Worm (Caenorhabditis elegans) whole organism, L4 larva: ENCODE measurements around the gene C33C12.7.

ENCODE experiments used
- D1046.2 ChIP-seq: fragments of 200-800 bp; sonication (Bioruptor generic); IDR thresholded peaks from 2 replicates; pipeline ENCODE4 v1.3.6; 2022; ENCODE audit warnings: missing genetic modification characterization, missing compliant biosample characterization
- F44E2.7 ChIP-seq: fragments of 200-800 bp; sonication (Bioruptor generic); IDR thresholded peaks from 2 replicates; pipeline ENCODE4 v2.1.2; 2022; ENCODE audit warnings: missing genetic modification characterization, missing compliant biosample characterization
- Y48G9A.11 ChIP-seq: fragments of 200-800 bp; sonication (Bioruptor generic); IDR thresholded peaks from 2 replicates; pipeline ENCODE4 v1.3.6; 2022; ENCODE audit warnings: missing genetic modification reagents, missing genetic modification characterization, missing compliant biosample characterization
- Y5F2A.4 ChIP-seq: fragments of 200-800 bp; sonication (Bioruptor generic); optimal IDR thresholded peaks from 2 replicates; lab custom pipeline; 2018; ENCODE audit warnings: mild to moderate bottlenecking, missing genetic modification characterization, missing compliant biosample characterization
- Y75B8A.6 ChIP-seq: fragments of 200-800 bp; sonication (Bioruptor generic); IDR thresholded peaks from 2 replicates; pipeline ENCODE4 v1.3.6; 2022; ENCODE audit warnings: missing genetic modification reagents, missing genetic modification characterization, missing compliant biosample characterization
- ZK546.5 ChIP-seq, 2 experiments: sonication (generic microtip); optimal IDR thresholded peaks; 2 replicates each; lab custom pipeline; 2017; ENCODE audit warnings: missing biosample characterization in 2 of 2, missing genetic modification characterization in 2 of 2
- aha-1 ChIP-seq: fragments of 150-350 bp; peaks from one replicate; lab custom pipeline; 2014; ENCODE audit warnings: missing biosample characterization, missing genetic modification characterization
- aly-2 ChIP-seq: sonication (generic microtip); optimal IDR thresholded peaks from 2 replicates; lab custom pipeline; 2018; ENCODE audit warnings: missing biosample characterization, missing genetic modification characterization
- arid-1 ChIP-seq: fragments of 200-800 bp; sonication (Bioruptor generic); conservative IDR thresholded peaks from 2 replicates; pipeline ENCODE4 v1.3.6; 2022; ENCODE audit warnings: missing genetic modification reagents, missing genetic modification characterization, missing compliant biosample characterization
- attf-4 ChIP-seq: sonication (generic microtip); optimal IDR thresholded peaks from 3 replicates; lab custom pipeline; 2017; ENCODE audit warnings: missing biosample characterization, missing genetic modification characterization
- ceh-20 ChIP-seq: fragments of 200-800 bp; sonication (Bioruptor generic); IDR thresholded peaks from 2 replicates; pipeline ENCODE4 v1.3.6; 2022; ENCODE audit warnings: missing genetic modification reagents, missing genetic modification characterization, missing compliant biosample characterization
- ceh-28 ChIP-seq: fragments of 150-350 bp; optimal IDR thresholded peaks from 2 replicates; lab custom pipeline; 2014; ENCODE audit warnings: missing biosample characterization, missing genetic modification reagents, missing genetic modification characterization
- ceh-32 ChIP-seq: sonication (generic microtip); optimal IDR thresholded peaks from 2 replicates; lab custom pipeline; 2016; ENCODE audit warnings: mild to moderate bottlenecking, missing genetic modification characterization, missing compliant biosample characterization; ENCODE audit not compliant: poor library complexity
- ces-1 ChIP-seq: fragments of 150-350 bp; sonication (generic microtip); optimal IDR thresholded peaks from 4 replicates; lab custom pipeline; 2014; ENCODE audit warnings: missing biosample characterization, missing genetic modification reagents, missing genetic modification characterization
- daf-12 ChIP-seq: fragments of 150-350 bp; optimal IDR thresholded peaks from 2 replicates; lab custom pipeline; 2014; ENCODE audit warnings: missing biosample characterization, missing genetic modification reagents, missing genetic modification characterization
- daf-8 ChIP-seq: fragments of 200-800 bp; sonication (Bioruptor generic); IDR thresholded peaks from 2 replicates; pipeline ENCODE4 v1.3.6; 2022; ENCODE audit warnings: missing genetic modification characterization, missing compliant biosample characterization
- dmd-6 ChIP-seq: fragments of 200-800 bp; sonication (Bioruptor generic); IDR thresholded peaks from 2 replicates; pipeline ENCODE4 v1.3.6; 2022; ENCODE audit warnings: missing genetic modification reagents, missing genetic modification characterization, missing compliant biosample characterization
- dmd-8 ChIP-seq: fragments of 200-800 bp; sonication (Bioruptor generic); IDR thresholded peaks from 2 replicates; pipeline ENCODE4 v1.3.6; 2022; ENCODE audit warnings: missing genetic modification characterization, missing compliant biosample characterization
- egl-43 ChIP-seq: fragments of 200-800 bp; sonication (Bioruptor generic); IDR thresholded peaks from 2 replicates; pipeline ENCODE4 v1.3.6; 2022; ENCODE audit warnings: missing genetic modification reagents, missing genetic modification characterization, missing compliant biosample characterization
- fkh-10 ChIP-seq: fragments of 150-350 bp; optimal IDR thresholded peaks from 2 replicates; lab custom pipeline; 2014; ENCODE audit warnings: missing biosample characterization, missing genetic modification reagents, missing genetic modification characterization
- fos-1 ChIP-seq: fragments of 150-350 bp; optimal IDR thresholded peaks from 2 replicates; lab custom pipeline; 2014; ENCODE audit warnings: missing biosample characterization, missing genetic modification characterization
- gei-8 ChIP-seq: fragments of 200-800 bp; sonication (Bioruptor generic); optimal IDR thresholded peaks from 2 replicates; lab custom pipeline; 2018; ENCODE audit warnings: mild to moderate bottlenecking, missing genetic modification characterization, missing compliant biosample characterization
- hlh-11 ChIP-seq: fragments of 200-800 bp; sonication (Bioruptor generic); optimal IDR thresholded peaks from 2 replicates; lab custom pipeline; 2018; ENCODE audit warnings: mild to moderate bottlenecking, missing genetic modification characterization, missing compliant biosample characterization
- hlh-30 ChIP-seq: sonication (generic microtip); optimal IDR thresholded peaks from 2 replicates; lab custom pipeline; 2017; ENCODE audit warnings: antibody characterized with exemption, mild to moderate bottlenecking, missing genetic modification characterization, missing compliant biosample characterization; ENCODE audit not compliant: insufficient read depth
- jun-1 ChIP-seq: fragments of 150-350 bp; optimal IDR thresholded peaks from 2 replicates; lab custom pipeline; 2014; ENCODE audit warnings: missing biosample characterization, missing genetic modification reagents, missing genetic modification characterization
- lim-7 ChIP-seq: fragments of 200-800 bp; sonication (Bioruptor generic); IDR thresholded peaks from 2 replicates; pipeline ENCODE4 v1.3.6; 2022; ENCODE audit warnings: missing genetic modification characterization, missing compliant biosample characterization
- lin-13 ChIP-seq: fragments of 150-350 bp; optimal IDR thresholded peaks from 2 replicates; lab custom pipeline; 2014; ENCODE audit warnings: missing biosample characterization, missing genetic modification reagents, missing genetic modification characterization
- lin-38 ChIP-seq: fragments of 200-800 bp; sonication (Bioruptor generic); IDR thresholded peaks from 2 replicates; pipeline ENCODE4 v1.3.6; 2022; ENCODE audit warnings: missing genetic modification reagents, missing genetic modification characterization, missing compliant biosample characterization
- lsy-2 ChIP-seq, 2 experiments: fragments of 150-350 bp in 1 of 2; sonication (generic microtip) in 1 of 2; optimal IDR thresholded peaks; 2 replicates each; lab custom pipeline; 2014 to 2017; ENCODE audit warnings: missing biosample characterization in 2 of 2, missing genetic modification characterization in 2 of 2
- mep-1 ChIP-seq: fragments of 150-350 bp; sonication (generic microtip); optimal IDR thresholded peaks from 3 replicates; lab custom pipeline; 2014; ENCODE audit warnings: missing biosample characterization, missing genetic modification characterization
- nhr-102 ChIP-seq: sonication (generic microtip); optimal IDR thresholded peaks from 2 replicates; lab custom pipeline; 2016; ENCODE audit warnings: mild to moderate bottlenecking, missing genetic modification characterization, moderate library complexity, missing compliant biosample characterization
- nhr-237 ChIP-seq: sonication (generic microtip); optimal IDR thresholded peaks from 2 replicates; lab custom pipeline; 2017; ENCODE audit warnings: missing biosample characterization, missing genetic modification characterization
- nhr-42 ChIP-seq: fragments of 200-800 bp; sonication (Bioruptor generic); IDR thresholded peaks from 2 replicates; pipeline ENCODE4 v1.3.6; 2022; ENCODE audit warnings: missing genetic modification characterization, missing compliant biosample characterization
- php-3 ChIP-seq: fragments of 200-800 bp; sonication (Bioruptor generic); IDR thresholded peaks from 2 replicates; pipeline ENCODE4 v1.3.6; 2022; ENCODE audit warnings: missing genetic modification reagents, missing genetic modification characterization, missing compliant biosample characterization
- pqm-1 ChIP-seq: sonication (generic microtip); optimal IDR thresholded peaks from 2 replicates; lab custom pipeline; 2017; ENCODE audit warnings: missing biosample characterization, missing genetic modification characterization
- rbr-2 ChIP-seq: sonication (generic microtip); optimal IDR thresholded peaks from 2 replicates; lab custom pipeline; 2016; ENCODE audit warnings: missing genotype, missing genetic modification characterization, missing compliant biosample characterization
- set-16 ChIP-seq: fragments of 200-800 bp; sonication (Bioruptor generic); IDR thresholded peaks from 2 replicates; pipeline ENCODE4 v1.3.6; 2022; ENCODE audit warnings: missing genetic modification reagents, missing genetic modification characterization, missing compliant biosample characterization
- unc-130 ChIP-seq: sonication (generic microtip); optimal IDR thresholded peaks from 2 replicates; lab custom pipeline; 2016; ENCODE audit warnings: missing genetic modification reagents, missing genetic modification characterization, missing compliant biosample characterization
- unc-62 ChIP-seq, 3 experiments: fragments of 150-350 bp in 1 of 3; sonication (generic microtip); optimal IDR thresholded peaks in 2 of 3; peaks in 1 of 3; 1 replicate in 1 of 3; 2 replicates in 2 of 3; lab custom pipeline; 2014 to 2017; ENCODE audit warnings: missing biosample characterization in 3 of 3, missing genetic modification characterization in 3 of 3, missing genetic modification reagents in 3 of 3, missing genotype in 1 of 3
- vab-7 ChIP-seq: fragments of 200-800 bp; sonication (Bioruptor generic); IDR thresholded peaks from 2 replicates; pipeline ENCODE4 v1.3.6; 2022; ENCODE audit warnings: missing genetic modification reagents, missing genetic modification characterization, missing compliant biosample characterization
- zfp-2 ChIP-seq: sonication (generic microtip); optimal IDR thresholded peaks from 2 replicates; lab custom pipeline; 2016; ENCODE audit warnings: mild to moderate bottlenecking, missing genetic modification characterization, missing compliant biosample characterization
- zfp-3 ChIP-seq: fragments of 200-800 bp; sonication (Bioruptor generic); conservative IDR thresholded peaks from 2 replicates; pipeline ENCODE4 v1.3.6; 2022; ENCODE audit warnings: missing genetic modification reagents, missing genetic modification characterization, missing compliant biosample characterization
- zip-11 ChIP-seq: fragments of 200-800 bp; sonication (Bioruptor generic); IDR thresholded peaks from 2 replicates; pipeline ENCODE4 v1.3.6; 2022; ENCODE audit warnings: missing genetic modification characterization, missing compliant biosample characterization

C33C12.7 gene

ce11 chrII:2192267-2192666 is 17.0 kb upstream of the C33C12.7 start:
- TF ChIP-seq zfp-3 (GFP tag; lab: Robert Waterston, UW) (no peak), ceh-28 (tag; lab: Kevin White, UChicago) (peak; percentile 71)

ce11 chrII:2191383-2191782 is 16.1 kb upstream of the C33C12.7 start:
- TF ChIP-seq lin-38 (GFP tag; lab: Robert Waterston, UW) (no peak), ces-1 (GFP tag; lab: Kevin White, UChicago) (no peak), fkh-10 (no peak), mep-1 (tag; lab: Kevin White, UChicago) (no peak), aha-1 (tag; lab: Kevin White, UChicago) (peak; percentile 84)

- TF ChIP-seq aha-1 (tag; lab: Kevin White, UChicago) (peak; percentile 95), gei-8 (GFP tag; lab: Kevin White, UChicago) (no peak)
These were observed 15.3 kb upstream of the C33C12.7 start for ce11 chrII:2190522-2190921.

- TF ChIP-seq php-3 (GFP tag; lab: Robert Waterston, UW) (no peak), egl-43 (GFP tag; lab: Robert Waterston, UW) (no peak), ZK546.5 (tag; optimal IDR thresholded peaks at IDR 0.05; lab: Kevin White, UChicago) (no peak), vab-7 (GFP tag; lab: Robert Waterston, UW) (no peak), Y75B8A.6 (GFP tag; lab: Robert Waterston, UW) (no peak), set-16 (GFP tag; lab: Robert Waterston, UW) (no peak), jun-1 (no peak), zfp-2 (tag; lab: Kevin White, UChicago) (no peak), dmd-8 (GFP tag; lab: Robert Waterston, UW) (no peak), daf-8 (GFP tag; lab: Robert Waterston, UW) (no peak)
These were observed 14.1 kb upstream of the C33C12.7 start, which contains the start of gene mtq-2 for ce11 chrII:2189357-2189756. Gene mtq-2, minus strand, starts transcription at chrII:2189457.

- TF ChIP-seq lsy-2 (tag; optimal IDR thresholded peaks at IDR 0.05; lab: Kevin White, UChicago) = peak in 1 of 2 experiments; percentile 0
- no peak for TF ChIP-seq daf-12 (tag; lab: Kevin White, UChicago)
- TF ChIP-seq Y5F2A.4 = no peak
- TF ChIP-seq D1046.2 (GFP tag; lab: Robert Waterston, UW) = no peak
- TF ChIP-seq nhr-237 = no peak
- TF ChIP-seq unc-62 (GFP tag; optimal IDR thresholded peaks at IDR 0.05 in 1 of 2; lab: Kevin White, UChicago) = peak in 1 of 2 experiments; percentile 70
- TF ChIP-seq unc-62 (tag; optimal IDR thresholded peaks at IDR 0.05; lab: Kevin White, UChicago) = no peak
- no peak for TF ChIP-seq zfp-3 (GFP tag; lab: Robert Waterston, UW)
- TF ChIP-seq lin-13 (GFP tag; lab: Kevin White, UChicago) = peak; percentile 34
- TF ChIP-seq aly-2 = no peak
These were observed 11.5 kb upstream of the C33C12.7 start for ce11 chrII:2186730-2187129.

- TF ChIP-seq pqm-1 (tag; lab: Kevin White, UChicago) (peak; percentile 69), zfp-3 (GFP tag; lab: Robert Waterston, UW) (no peak), F44E2.7 (GFP tag; lab: Robert Waterston, UW) (no peak), hlh-30 (tag; lab: Kevin White, UChicago) (peak; percentile 15), rbr-2 (no peak), zfp-2 (tag; lab: Kevin White, UChicago) (no peak), jun-1 (no peak), unc-130 (no peak), aha-1 (tag; lab: Kevin White, UChicago) (no peak), nhr-102 (no peak), arid-1 (GFP tag; lab: Robert Waterston, UW) (no peak), nhr-42 (no peak), ceh-32 (tag; lab: Kevin White, UChicago) (no peak), fos-1 (tag; lab: Kevin White, UChicago) (no peak), ceh-20 (GFP tag; lab: Robert Waterston, UW) (no peak), lim-7 (GFP tag; lab: Robert Waterston, UW) (no peak), attf-4 (tag; lab: Kevin White, UChicago) (no peak), zip-11 (no peak), Y48G9A.11 (no peak), dmd-6 (GFP tag; lab: Robert Waterston, UW) (peak; percentile 63; the same call in 1 of the 2 replicates), hlh-11 (peak; percentile 30)
These were observed 11.1 kb upstream of the C33C12.7 start, which contains the start of gene gba-2 for ce11 chrII:2186329-2186728. Gene gba-2, minus strand, starts transcription at chrII:2186434.
